Worm (Caenorhabditis elegans): Measurements from ENCODE around the gene Y66D12A.21.

Gene Y66D12A.21

ce11 chrIII:11470311-11470858 is 34.7 kb downstream of the Y66D12A.21 start, which contains the start of gene bed-2 (continued):
- no peak for TF ChIP-seq blmp-1 (tag; optimal IDR thresholded peaks at IDR 0.05)

ce11 chrIII:11467631-11468481 is 37.2 kb downstream of the Y66D12A.21 start:
- TF ChIP-seq nhr-77 (tag; optimal IDR thresholded peaks at IDR 0.05) (peak; percentile 13), pax-3 (tag; optimal IDR thresholded peaks at IDR 0.05) (no peak), aly-2 (tag; optimal IDR thresholded peaks at IDR 0.05) (no peak), vab-15 (tag; optimal IDR thresholded peaks at IDR 0.05) (no peak), unc-98 (GFP tag; IDR thresholded peaks at IDR 0.05) (no peak), unc-30 (tag; optimal IDR thresholded peaks at IDR 0.05) (no peak), ceh-8 (GFP tag; optimal IDR thresholded peaks at IDR 0.05) (peak; percentile 93), tlp-1 (tag; optimal IDR thresholded peaks at IDR 0.05) (no peak), lsy-2 (tag; optimal IDR thresholded peaks at IDR 0.05) (no peak), ztf-11 (tag; optimal IDR thresholded peaks at IDR 0.05) (no peak), lin-14 (GFP tag; optimal IDR thresholded peaks at IDR 0.05) (peak; percentile 55), efl-1 (optimal IDR thresholded peaks at IDR 0.05) (no peak), efl-1 (GFP tag; optimal IDR thresholded peaks at IDR 0.05 in 1 of 2) (peak in 1 of 2 experiments; percentile 90), nhr-71 (tag; optimal IDR thresholded peaks at IDR 0.05) (no peak), nhr-85 (tag) (peak; percentile 68), ceh-82 (tag; optimal IDR thresholded peaks at IDR 0.05) (peak in 2 of 3 experiments; percentile 22 to 26), nhr-76 (tag; optimal IDR thresholded peaks at IDR 0.05) (no peak), fkh-4 (tag; optimal IDR thresholded peaks at IDR 0.05; ENCODE audit: borderline replicate concordance) (no peak), fkh-8 (tag; optimal IDR thresholded peaks at IDR 0.05) (no peak)

- TF ChIP-seq C04F5.9 (tag; optimal IDR thresholded peaks at IDR 0.05) (no peak), lsy-2 (tag; optimal IDR thresholded peaks at IDR 0.05) (peak in 1 of 2 experiments; percentile 1), ceh-82 (tag; optimal IDR thresholded peaks at IDR 0.05) (peak in 1 of 3 experiments; percentile 22), lin-14 (GFP tag; optimal IDR thresholded peaks at IDR 0.05) (peak; percentile 53), sox-4 (tag; optimal IDR thresholded peaks at IDR 0.05) (no peak), xbp-1 (tag; optimal IDR thresholded peaks at IDR 0.05) (no peak), lir-3 (tag; optimal IDR thresholded peaks at IDR 0.05; ENCODE audit: poor library complexity) (no peak), nhr-71 (tag; optimal IDR thresholded peaks at IDR 0.05) (peak; percentile 19)
Measured at ce11 chrIII:11466420-11467188, 38.5 kb downstream of the Y66D12A.21 start.

ce11 chrIII:11465394-11465948 is 39.6 kb downstream of the Y66D12A.21 start:
- TF ChIP-seq C34B4.2 (tag; optimal IDR thresholded peaks at IDR 0.05), result no peak
- peak; percentile 74 for TF ChIP-seq elt-2 (tag; optimal IDR thresholded peaks at IDR 0.05)

ce11 chrIII:11463726-11464125 is 41.4 kb downstream of the Y66D12A.21 start:
- TF ChIP-seq lin-13 (GFP tag; optimal IDR thresholded peaks at IDR 0.05) (peak; percentile 93), mab-9 (GFP tag; IDR thresholded peaks at IDR 0.05) (peak; percentile 42; the same call in 1 of the 2 replicates), unc-86 (tag; optimal IDR thresholded peaks at IDR 0.05) (no peak), lin-15B (tag; optimal IDR thresholded peaks at IDR 0.05) (peak; percentile 10), snpc-4 (tag; optimal IDR thresholded peaks at IDR 0.05) (peak; percentile 98), rnt-1 (tag; optimal IDR thresholded peaks at IDR 0.05) (peak; percentile 29), C34B4.2 (tag; optimal IDR thresholded peaks at IDR 0.05) (no peak), hpl-2 (GFP tag; optimal IDR thresholded peaks at IDR 0.05) (no peak), fkh-8 (tag; optimal IDR thresholded peaks at IDR 0.05) (no peak), unc-98 (GFP tag; IDR thresholded peaks at IDR 0.05) (no peak), lin-14 (GFP tag; optimal IDR thresholded peaks at IDR 0.05) (peak; percentile 53), nhr-19 (GFP tag; conservative IDR thresholded peaks at IDR 0.05) (no peak), mdl-1 (tag; optimal IDR thresholded peaks at IDR 0.05) (no peak), lsy-2 (tag; optimal IDR thresholded peaks at IDR 0.05) (no peak), jun-1 (tag; optimal IDR thresholded peaks at IDR 0.05) (no peak), hlh-17 (GFP tag; optimal IDR thresholded peaks at IDR 0.05; ENCODE audit: borderline replicate concordance) (no peak), swsn-7 (tag; optimal IDR thresholded peaks at IDR 0.05) (peak; percentile 48), sox-4 (tag; optimal IDR thresholded peaks at IDR 0.05) (no peak), fkh-10 (GFP tag; optimal IDR thresholded peaks at IDR 0.05) (no peak), nhr-237 (tag; optimal IDR thresholded peaks at IDR 0.05) (no peak), nhr-84 (tag; optimal IDR thresholded peaks at IDR 0.05) (no peak)

Measured in whole organism, L1 larva.